In the genomic region with DNA sequence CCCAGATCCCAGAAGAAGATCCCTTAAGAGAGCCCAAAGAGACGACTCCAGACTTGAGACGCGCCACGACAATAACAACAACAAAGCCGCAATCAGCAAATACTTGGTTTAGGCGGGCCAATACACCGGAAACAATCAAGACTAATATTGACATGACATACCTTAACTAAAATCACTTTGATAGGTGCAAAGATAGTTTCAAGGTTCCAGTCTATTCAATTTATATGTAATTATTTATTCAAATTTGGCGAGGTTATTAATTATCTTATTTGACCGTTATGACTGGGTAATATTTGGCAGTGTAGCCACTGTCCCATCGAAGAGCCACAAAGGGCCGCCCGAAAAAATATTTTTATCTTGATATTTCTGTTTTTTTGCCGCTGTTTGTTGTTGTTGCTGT, we compare ENCODE assay signal across 3 fruit fly cellular contexts.
TF ChIP-seq lines count a peak whose summit lies in the region.

No protein-coding gene starts in this region.

TF ChIP-seq in whole organism, embryonic, 481 proteins besides CTCF, POLR2A, EP300 and RAD21 (continued from another document and continues in another):
- TF ChIP-seq PHDP (tag; optimal IDR thresholded peaks at IDR 0.05; lab: Kevin White, UChicago) (peak; percentile 35), knrl (GFP tag; IDR thresholded peaks at IDR 0.05; lab: Robert Waterston, UW; ENCODE audit: partially characterized antibody) (no peak), H15 (GFP tag; IDR thresholded peaks at IDR 0.05; lab: Robert Waterston, UW) (0 out of 3 replicates have a peak, but pooled peaks have one; percentile 35), CG4854 (GFP tag; optimal IDR thresholded peaks at IDR 0.05; lab: Kevin White, UChicago) (peak; percentile 40), BEAF-32 (GFP tag; optimal IDR thresholded peaks at IDR 0.05; lab: Kevin White, UChicago) (no peak), scrt (GFP tag; optimal IDR thresholded peaks at IDR 0.05; lab: Kevin White, UChicago) (no peak), Eip74EF (GFP tag; optimal IDR thresholded peaks at IDR 0.05; lab: Kevin White, UChicago) (no peak), Myb (GFP tag; optimal IDR thresholded peaks at IDR 0.05; lab: Kevin White, UChicago) (no peak), lmd (GFP tag; IDR thresholded peaks at IDR 0.05; lab: Robert Waterston, UW) (peak; percentile 51), CG3407 (GFP tag; optimal IDR thresholded peaks at IDR 0.05; lab: Kevin White, UChicago) (peak; percentile 16), CG12155 (GFP tag; optimal IDR thresholded peaks at IDR 0.05; lab: Kevin White, UChicago) (peak; percentile 39), Deaf1 (tag; optimal IDR thresholded peaks at IDR 0.05; lab: Kevin White, UChicago) (no peak), CG2202 (tag; optimal IDR thresholded peaks at IDR 0.05; lab: Kevin White, UChicago) (peak; percentile 21), corto (GFP tag; optimal IDR thresholded peaks at IDR 0.05; lab: Kevin White, UChicago) (peak; percentile 96), Hmx (GFP tag; optimal IDR thresholded peaks at IDR 0.05; lab: Kevin White, UChicago) (no peak), pzg (GFP tag; optimal IDR thresholded peaks at IDR 0.05; lab: Kevin White, UChicago) (no peak), Doc2 (GFP tag; IDR thresholded peaks at IDR 0.05; lab: Robert Waterston, UW) (no peak), CG11456 (GFP tag; IDR thresholded peaks at IDR 0.05; lab: Robert Waterston, UW) (no peak), CG6813 (GFP tag; optimal IDR thresholded peaks at IDR 0.05; lab: Kevin White, UChicago) (peak; percentile 45), CG31388 (GFP tag; optimal IDR thresholded peaks at IDR 0.05; lab: Kevin White, UChicago) (no peak), CHES-1-like (GFP tag; optimal IDR thresholded peaks at IDR 0.05; lab: Kevin White, UChicago) (no peak), mirr (GFP tag; optimal IDR thresholded peaks at IDR 0.05; lab: Kevin White, UChicago) (no peak), CG8281 (tag; optimal IDR thresholded peaks at IDR 0.05; lab: Kevin White, UChicago) (no peak), CG2116 (GFP tag; optimal IDR thresholded peaks at IDR 0.05; lab: Kevin White, UChicago) (no peak), CG10431 (GFP tag; optimal IDR thresholded peaks at IDR 0.05; lab: Kevin White, UChicago) (no peak), jing (GFP tag; optimal IDR thresholded peaks at IDR 0.05; lab: Kevin White, UChicago) (peak; percentile 4), Fer3 (tag; optimal IDR thresholded peaks at IDR 0.05; lab: Kevin White, UChicago) (peak; percentile 52), CG9876 (GFP tag; optimal IDR thresholded peaks at IDR 0.05; lab: Kevin White, UChicago) (no peak), ken (GFP tag; IDR thresholded peaks at IDR 0.05; lab: Robert Waterston, UW) (peak; percentile 70; the same call in 2 of the 3 replicates), CG18011 (GFP tag; optimal IDR thresholded peaks at IDR 0.05; lab: Kevin White, UChicago) (no peak), CkIIα-i1 (GFP tag; IDR thresholded peaks at IDR 0.05; lab: Robert Waterston, UW) (no peak), grn (GFP tag; optimal IDR thresholded peaks at IDR 0.05; lab: Kevin White, UChicago) (no peak), CG13287 (GFP tag; IDR thresholded peaks at IDR 0.05; lab: Robert Waterston, UW; ENCODE audit: partially characterized antibody) (no peak), CG12071 (GFP tag; optimal IDR thresholded peaks at IDR 0.05; lab: Kevin White, UChicago) (peak; percentile 24), ro (GFP tag; IDR thresholded peaks at IDR 0.05; lab: Robert Waterston, UW) (no peak), CG11504 (tag; optimal IDR thresholded peaks at IDR 0.05; lab: Kevin White, UChicago) (peak; percentile 76), slp2 (GFP tag; optimal IDR thresholded peaks at IDR 0.05; lab: Kevin White, UChicago) (peak; percentile 11), CG2129 (GFP tag; IDR thresholded peaks at IDR 0.05; lab: Robert Waterston, UW; ENCODE audit: partially characterized antibody) (no peak), kni (GFP tag; optimal IDR thresholded peaks at IDR 0.05; lab: Kevin White, UChicago) (no peak), MBD-R2 (GFP tag; IDR thresholded peaks at IDR 0.05; lab: Robert Waterston, UW) (no peak), CG14050 (GFP tag; IDR thresholded peaks at IDR 0.05; lab: Robert Waterston, UW) (peak; percentile 26; the same call in 2 of the 3 replicates), CG15479 (GFP tag; optimal IDR thresholded peaks at IDR 0.05; lab: Kevin White, UChicago) (peak; percentile 11), h (optimal IDR thresholded peaks at IDR 0.05; lab: Kevin White, UChicago) (no peak)

TF ChIP-seq in whole organism, prepupa, 60 proteins besides CTCF, POLR2A, EP300 and RAD21 (continued from another document):
- peak; percentile 84 for TF ChIP-seq CG11902 (GFP tag; optimal IDR thresholded peaks at IDR 0.05; lab: Kevin White, UChicago)
- peak; percentile 92 for TF ChIP-seq Eip75B (GFP tag; optimal IDR thresholded peaks at IDR 0.05; lab: Kevin White, UChicago)
- TF ChIP-seq CG8119 (GFP tag; IDR thresholded peaks at IDR 0.05; lab: Robert Waterston, UW), result peak; percentile 47; the same call in 1 of the 3 replicates
- TF ChIP-seq vri (GFP tag; optimal IDR thresholded peaks at IDR 0.05; lab: Kevin White, UChicago), result peak; percentile 91
- peak; percentile 86 for TF ChIP-seq CG10631 (GFP tag; optimal IDR thresholded peaks at IDR 0.05; lab: Kevin White, UChicago)
- TF ChIP-seq CG16779 (tag; optimal IDR thresholded peaks at IDR 0.05; lab: Kevin White, UChicago), result peak; percentile 43
- TF ChIP-seq Gug (GFP tag; IDR thresholded peaks at IDR 0.05; lab: Robert Waterston, UW), result peak; percentile 33; the same call in 1 of the 2 replicates
- peak; percentile 96 for TF ChIP-seq svp (GFP tag; lab: Kevin White, UChicago)
- peak; percentile 92 for TF ChIP-seq Eip93F (GFP tag; optimal IDR thresholded peaks at IDR 0.05; lab: Kevin White, UChicago)
- TF ChIP-seq salr (GFP tag; optimal IDR thresholded peaks at IDR 0.05; lab: Kevin White, UChicago), result peak; percentile 13 to 49
- TF ChIP-seq Met (GFP tag; optimal IDR thresholded peaks at IDR 0.05; lab: Kevin White, UChicago), result peak; percentile 94
- TF ChIP-seq fd59A (GFP tag; optimal IDR thresholded peaks at IDR 0.05; lab: Kevin White, UChicago), result peak; percentile 70
- peak; percentile 52 for TF ChIP-seq CG32006 (GFP tag; optimal IDR thresholded peaks at IDR 0.05; lab: Kevin White, UChicago)
- TF ChIP-seq CG4318 (GFP tag; optimal IDR thresholded peaks at IDR 0.05; lab: Kevin White, UChicago), result no peak
- TF ChIP-seq ss (GFP tag; optimal IDR thresholded peaks at IDR 0.05; lab: Kevin White, UChicago), result peak; percentile 86 to 90
- TF ChIP-seq fkh (GFP tag; optimal IDR thresholded peaks at IDR 0.05; lab: Kevin White, UChicago), result peak; percentile 21
- TF ChIP-seq CG6163 (GFP tag; IDR thresholded peaks at IDR 0.05; lab: Robert Waterston, UW), result peak; percentile 88
- peak; percentile 87 for TF ChIP-seq CG31627 (GFP tag; optimal IDR thresholded peaks at IDR 0.05; lab: Kevin White, UChicago)
- peak; percentile 85 for TF ChIP-seq pdm3 (GFP tag; optimal IDR thresholded peaks at IDR 0.05; lab: Kevin White, UChicago)
- TF ChIP-seq CG3032 (tag; optimal IDR thresholded peaks at IDR 0.05; lab: Kevin White, UChicago), result peak; percentile 86
- TF ChIP-seq dsx (GFP tag; optimal IDR thresholded peaks at IDR 0.05; lab: Kevin White, UChicago; ENCODE audit: poor library complexity, severe bottlenecking), result peak; percentile 83
- TF ChIP-seq Sox102F (GFP tag; optimal IDR thresholded peaks at IDR 0.05; lab: Kevin White, UChicago), result peak; percentile 92
- TF ChIP-seq Hr38 (GFP tag; optimal IDR thresholded peaks at IDR 0.05; lab: Kevin White, UChicago), result no peak
- TF ChIP-seq lz (GFP tag; optimal IDR thresholded peaks at IDR 0.05; lab: Kevin White, UChicago), result peak; percentile 92
- peak; percentile 89 for TF ChIP-seq CG6808 (GFP tag; optimal IDR thresholded peaks at IDR 0.05; lab: Kevin White, UChicago)
- peak; percentile 78 for TF ChIP-seq CG1621 (tag; optimal IDR thresholded peaks at IDR 0.05; lab: Kevin White, UChicago)
- peak; percentile 96 for TF ChIP-seq esn (GFP tag; optimal IDR thresholded peaks at IDR 0.05; lab: Kevin White, UChicago)
- TF ChIP-seq topi (GFP tag; optimal IDR thresholded peaks at IDR 0.05; lab: Kevin White, UChicago), result peak; percentile 93
- peak; percentile 79 for TF ChIP-seq net (GFP tag; optimal IDR thresholded peaks at IDR 0.05; lab: Kevin White, UChicago)
- peak; percentile 31; the same call in 1 of the 2 replicates for TF ChIP-seq CG15336 (GFP tag; IDR thresholded peaks at IDR 0.05; lab: Robert Waterston, UW)
- peak; percentile 86 for TF ChIP-seq achi (GFP tag; optimal IDR thresholded peaks at IDR 0.05; lab: Kevin White, UChicago)
- TF ChIP-seq Hr39 (GFP tag; optimal IDR thresholded peaks at IDR 0.05; lab: Kevin White, UChicago), result peak; percentile 86
- peak; percentile 81 for TF ChIP-seq Blimp-1 (GFP tag; optimal IDR thresholded peaks at IDR 0.05; lab: Kevin White, UChicago)
- peak; percentile 42 for TF ChIP-seq fd85E (GFP tag; optimal IDR thresholded peaks at IDR 0.05; lab: Kevin White, UChicago)
- peak; percentile 31; the same call in 1 of the 3 replicates for TF ChIP-seq eg (GFP tag; IDR thresholded peaks at IDR 0.05; lab: Robert Waterston, UW)
- peak; percentile 80 for TF ChIP-seq Ets21C (GFP tag; optimal IDR thresholded peaks at IDR 0.05; lab: Kevin White, UChicago)
- peak; percentile 86 for TF ChIP-seq acj6 (GFP tag; optimal IDR thresholded peaks at IDR 0.05; lab: Kevin White, UChicago)
- TF ChIP-seq cyc (GFP tag; optimal IDR thresholded peaks at IDR 0.05; lab: Kevin White, UChicago), result peak; percentile 92
- peak; percentile 81 for TF ChIP-seq spab (GFP tag; optimal IDR thresholded peaks at IDR 0.05; lab: Kevin White, UChicago)

TF ChIP-seq in whole organism, wandering third instar larva, 38 proteins besides CTCF, POLR2A, EP300 and RAD21 (continued from another document):
- TF ChIP-seq dmrt93B (GFP tag; optimal IDR thresholded peaks at IDR 0.05; lab: Kevin White, UChicago) (peak; percentile 87), CG32264 (GFP tag; optimal IDR thresholded peaks at IDR 0.05; lab: Kevin White, UChicago) (peak; percentile 82), h (GFP tag; optimal IDR thresholded peaks at IDR 0.05; lab: Kevin White, UChicago) (peak; percentile 97), Dfd (GFP tag; optimal IDR thresholded peaks at IDR 0.05; lab: Kevin White, UChicago) (no peak), fru (GFP tag; optimal IDR thresholded peaks at IDR 0.05; lab: Kevin White, UChicago) (peak; percentile 97), CrebA (GFP tag; optimal IDR thresholded peaks at IDR 0.05; lab: Kevin White, UChicago; ENCODE audit: borderline replicate concordance) (peak; percentile 89), brk (GFP tag; optimal IDR thresholded peaks at IDR 0.05; lab: Kevin White, UChicago) (peak; percentile 93), tai (GFP tag; optimal IDR thresholded peaks at IDR 0.05; lab: Kevin White, UChicago) (peak; percentile 84), br (GFP tag; optimal IDR thresholded peaks at IDR 0.05; lab: Kevin White, UChicago) (peak; percentile 95), Hnf4 (GFP tag; optimal IDR thresholded peaks at IDR 0.05; lab: Kevin White, UChicago) (peak; percentile 93), psq (GFP tag; optimal IDR thresholded peaks at IDR 0.05; lab: Kevin White, UChicago) (peak; percentile 91), sv (GFP tag; optimal IDR thresholded peaks at IDR 0.05; lab: Kevin White, UChicago) (no peak), Sp1 (GFP tag; optimal IDR thresholded peaks at IDR 0.05; lab: Kevin White, UChicago) (peak; percentile 96), Mio (GFP tag; optimal IDR thresholded peaks at IDR 0.05; lab: Kevin White, UChicago) (peak; percentile 32)
